Fruit fly (Drosophila melanogaster): ENCODE data around the gene by.
A peak's percentile ranks its signal among the peaks of the same experiment; 100 is the strongest.

Gene by

DNA sequence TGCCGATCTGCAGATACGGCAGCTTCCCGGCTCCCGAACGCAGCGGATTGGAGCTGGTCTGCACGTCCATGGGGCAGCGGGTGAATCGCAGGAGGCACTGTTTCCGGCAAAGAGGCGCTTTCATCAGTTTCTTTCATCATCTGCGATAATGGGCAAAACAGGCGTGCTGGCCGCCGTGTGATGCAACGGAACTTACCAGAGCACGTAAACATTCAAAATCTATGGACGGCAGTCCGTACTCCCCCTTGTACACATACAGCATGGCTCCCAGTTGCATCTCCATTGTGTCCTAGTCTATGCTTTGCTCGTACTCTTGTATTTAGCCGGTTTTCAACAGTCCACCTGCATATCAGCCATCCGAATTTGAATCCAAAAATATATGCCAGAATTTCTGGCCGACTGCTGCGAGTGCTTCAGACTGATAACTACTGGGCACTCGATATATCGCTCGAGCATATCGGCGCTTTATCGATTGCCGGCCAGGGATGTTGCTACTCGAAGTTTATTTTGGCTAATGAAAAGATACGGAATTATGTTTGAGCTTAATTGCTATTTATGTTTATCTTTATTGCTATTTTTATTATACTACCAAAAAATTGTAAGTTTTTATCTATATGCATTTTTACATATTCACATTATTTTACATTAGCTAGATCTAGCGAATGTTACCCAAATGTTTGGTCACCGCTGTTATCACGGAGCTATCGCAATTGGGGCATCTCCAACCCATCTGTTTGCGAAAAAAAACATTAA lies 30.6 kb upstream of the by start, which contains the start of the genes CG9393 and Vps45 (continued):
- TF ChIP-seq fd64A (GFP tag; optimal IDR thresholded peaks at IDR 0.05) = no peak
- peak; percentile 79 for TF ChIP-seq Hsf (GFP tag; optimal IDR thresholded peaks at IDR 0.05)
- TF ChIP-seq CG12391 (tag; optimal IDR thresholded peaks at IDR 0.05) = peak; percentile 80
- no peak for TF ChIP-seq CG16779 (GFP tag; IDR thresholded peaks at IDR 0.05)
- peak; percentile 64 for TF ChIP-seq CG15601 (tag; optimal IDR thresholded peaks at IDR 0.05)
- no peak for TF ChIP-seq CrebB (tag; optimal IDR thresholded peaks at IDR 0.05)
- peak; percentile 81 for TF ChIP-seq pho (GFP tag; optimal IDR thresholded peaks at IDR 0.05)
- TF ChIP-seq Lim3 (GFP tag; IDR thresholded peaks at IDR 0.05) = no peak
- peak; percentile 77 for TF ChIP-seq dpn (GFP tag; optimal IDR thresholded peaks at IDR 0.05)
- TF ChIP-seq CG15696 (tag; optimal IDR thresholded peaks at IDR 0.05) = peak; percentile 60
- TF ChIP-seq CG9609 (GFP tag; optimal IDR thresholded peaks at IDR 0.05) = peak; percentile 32
- no peak for TF ChIP-seq CG8281 (tag; optimal IDR thresholded peaks at IDR 0.05)
- peak; percentile 93 for TF ChIP-seq hb (GFP tag; IDR thresholded peaks at IDR 0.05; ENCODE audit: partially characterized antibody)
- no peak for TF ChIP-seq CG1529 (GFP tag; optimal IDR thresholded peaks at IDR 0.05)
- no peak for TF ChIP-seq gcm2 (GFP tag; optimal IDR thresholded peaks at IDR 0.05)
- TF ChIP-seq Gsc (GFP tag; IDR thresholded peaks at IDR 0.05) = no peak
- peak; percentile 71 for TF ChIP-seq CG9817 (tag; optimal IDR thresholded peaks at IDR 0.05)
- no peak for TF ChIP-seq CG11456 (GFP tag; IDR thresholded peaks at IDR 0.05)
- TF ChIP-seq p53 (GFP tag; optimal IDR thresholded peaks at IDR 0.05) = no peak
- peak; percentile 76 for TF ChIP-seq slbo (GFP tag; IDR thresholded peaks at IDR 0.05)
- TF ChIP-seq HLHmδ (GFP tag; optimal IDR thresholded peaks at IDR 0.05) = no peak
- TF ChIP-seq CG13296 (GFP tag; optimal IDR thresholded peaks at IDR 0.05) = no peak
- peak; percentile 64 for TF ChIP-seq Dad (GFP tag; optimal IDR thresholded peaks at IDR 0.05)
- TF ChIP-seq D19A (tag; optimal IDR thresholded peaks at IDR 0.05) = no peak
- no peak for TF ChIP-seq CG5180 (GFP tag; optimal IDR thresholded peaks at IDR 0.05)
- no peak for TF ChIP-seq zfh1 (GFP tag; IDR thresholded peaks at IDR 0.05)
- TF ChIP-seq CG12071 (GFP tag; optimal IDR thresholded peaks at IDR 0.05) = no peak
- TF ChIP-seq grau (tag; optimal IDR thresholded peaks at IDR 0.05) = peak; percentile 66
- TF ChIP-seq CG18262 (tag; optimal IDR thresholded peaks at IDR 0.05) = peak; percentile 53
- peak; percentile 61 for TF ChIP-seq CG12942 (GFP tag; optimal IDR thresholded peaks at IDR 0.05)
- TF ChIP-seq tap (tag; optimal IDR thresholded peaks at IDR 0.05) = no peak
- TF ChIP-seq nerfin-1 (tag; optimal IDR thresholded peaks at IDR 0.05) = peak; percentile 49
- no peak for TF ChIP-seq Usf (GFP tag; optimal IDR thresholded peaks at IDR 0.05)
- peak; percentile 49; the same call in 1 of the 2 replicates for TF ChIP-seq CG8765 (GFP tag; IDR thresholded peaks at IDR 0.05)
- peak; percentile 64 for TF ChIP-seq vvl (GFP tag; IDR thresholded peaks at IDR 0.05)
- TF ChIP-seq CG17802 (tag; optimal IDR thresholded peaks at IDR 0.05) = peak; percentile 5
- peak; percentile 54 for TF ChIP-seq Camta (GFP tag; optimal IDR thresholded peaks at IDR 0.05)
- peak; percentile 33 for TF ChIP-seq CG11398 (GFP tag; optimal IDR thresholded peaks at IDR 0.05)
- peak; percentile 37 for TF ChIP-seq CG10462 (GFP tag; optimal IDR thresholded peaks at IDR 0.05)
- peak; percentile 12 for TF ChIP-seq CG9876 (GFP tag; optimal IDR thresholded peaks at IDR 0.05)
- TF ChIP-seq CG8359 (GFP tag; optimal IDR thresholded peaks at IDR 0.05; ENCODE audit: borderline replicate concordance) = no peak
- peak; percentile 62 for TF ChIP-seq CG1602 (GFP tag; optimal IDR thresholded peaks at IDR 0.05)
- TF ChIP-seq hbn (GFP tag; IDR thresholded peaks at IDR 0.05; ENCODE audit: partially characterized antibody) = peak; percentile 92
- TF ChIP-seq CG12104 (GFP tag; optimal IDR thresholded peaks at IDR 0.05) = peak; percentile 27
- no peak for TF ChIP-seq CG2202 (tag; optimal IDR thresholded peaks at IDR 0.05)
- peak; percentile 72 for TF ChIP-seq Mad (GFP tag; optimal IDR thresholded peaks at IDR 0.05)
- peak; percentile 71; the same call in 1 of the 2 replicates for TF ChIP-seq sob (GFP tag; IDR thresholded peaks at IDR 0.05)
- TF ChIP-seq CG17186 (GFP tag; optimal IDR thresholded peaks at IDR 0.05) = peak; percentile 60
- peak; percentile 47 for TF ChIP-seq Ssrp (tag; optimal IDR thresholded peaks at IDR 0.05)
- TF ChIP-seq CG4360 (GFP tag; IDR thresholded peaks at IDR 0.05) = no peak
